Worm (Caenorhabditis elegans) whole organism, L1 larva: Measurements from ENCODE around the gene chc-1.

Experiments used
- ama-1 ChIP-seq: fragments of 150-350 bp; optimal IDR thresholded peaks from 2 replicates; lab custom pipeline; 2014
- elt-3 ChIP-seq, 6 experiments: fragments of 150-350 bp in 1 of 6; sonication (generic microtip); optimal IDR thresholded peaks; 2 replicates each; lab custom pipeline; 2017 to 2018; ENCODE audit warnings: missing biosample characterization in 6 of 6, missing genetic modification characterization in 6 of 6, inconsistent platforms in 1 of 6
- fkh-10 ChIP-seq: sonication (generic microtip); optimal IDR thresholded peaks from 2 replicates; lab custom pipeline; 2017; ENCODE audit warnings: missing biosample characterization, missing genetic modification reagents, missing genetic modification characterization
- fkh-8 ChIP-seq: sonication (generic microtip); optimal IDR thresholded peaks from 2 replicates; lab custom pipeline; 2016; ENCODE audit warnings: mild to moderate bottlenecking, missing genetic modification characterization, missing compliant biosample characterization
- isw-1 ChIP-seq: fragments of 200-800 bp; sonication (Bioruptor generic); IDR thresholded peaks from 2 replicates; pipeline ENCODE4 v1.3.6; 2022; ENCODE audit warnings: missing genetic modification characterization, missing compliant biosample characterization
- mep-1 ChIP-seq: fragments of 150-350 bp; optimal IDR thresholded peaks from 2 replicates; lab custom pipeline; 2014; ENCODE audit warnings: missing biosample characterization, missing genetic modification characterization
- nhr-11 ChIP-seq: fragments of 150-350 bp; optimal IDR thresholded peaks from 2 replicates; lab custom pipeline; 2014; ENCODE audit warnings: missing biosample characterization, missing genetic modification characterization
- nhr-76 ChIP-seq: sonication (generic microtip); optimal IDR thresholded peaks from 2 replicates; lab custom pipeline; 2017; ENCODE audit warnings: missing biosample characterization, missing genetic modification characterization
- unc-86 ChIP-seq: sonication (generic microtip); optimal IDR thresholded peaks from 2 replicates; lab custom pipeline; 2016; ENCODE audit warnings: missing genetic modification characterization, missing compliant biosample characterization

DNA sequence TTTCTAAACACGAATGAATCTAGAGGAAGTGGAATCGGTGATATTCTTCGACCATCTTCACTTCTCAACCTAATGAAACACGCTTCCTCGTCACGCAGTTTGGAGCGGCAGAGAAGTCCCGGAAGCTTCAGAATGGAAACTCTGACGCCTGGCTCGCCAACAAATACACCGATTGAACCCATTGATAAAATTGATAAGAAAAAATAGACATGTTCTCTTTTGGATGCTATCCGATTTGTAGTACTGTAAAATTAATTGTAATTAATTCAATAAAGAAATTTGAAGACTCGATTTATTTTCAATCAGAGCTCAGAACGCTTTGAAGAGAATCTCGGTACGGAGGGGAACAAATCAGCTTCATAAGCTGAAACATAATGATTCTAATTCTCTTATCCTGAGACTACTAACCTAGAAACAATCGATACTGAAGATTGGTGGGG lies 10.9 kb downstream of the chc-1 start:
- TF ChIP-seq ama-1 (peak; percentile 86), mep-1 (tag; lab: Kevin White, UChicago) (no peak), nhr-76 (no peak), fkh-10 (GFP tag; lab: Kevin White, UChicago) (no peak), nhr-11 (no peak), fkh-8 (tag; lab: Kevin White, UChicago) (no peak), elt-3 (tag; optimal IDR thresholded peaks at IDR 0.05; lab: Kevin White, UChicago) (no peak), isw-1 (GFP tag; lab: Robert Waterston, UW) (no peak), unc-86 (tag; lab: Kevin White, UChicago) (no peak)
